Fruit fly (Drosophila melanogaster): ENCODE results near the gene CG13901.
A peak's percentile ranks its signal among the peaks of the same experiment; 100 is the strongest.

CG13901 gene

DNA sequence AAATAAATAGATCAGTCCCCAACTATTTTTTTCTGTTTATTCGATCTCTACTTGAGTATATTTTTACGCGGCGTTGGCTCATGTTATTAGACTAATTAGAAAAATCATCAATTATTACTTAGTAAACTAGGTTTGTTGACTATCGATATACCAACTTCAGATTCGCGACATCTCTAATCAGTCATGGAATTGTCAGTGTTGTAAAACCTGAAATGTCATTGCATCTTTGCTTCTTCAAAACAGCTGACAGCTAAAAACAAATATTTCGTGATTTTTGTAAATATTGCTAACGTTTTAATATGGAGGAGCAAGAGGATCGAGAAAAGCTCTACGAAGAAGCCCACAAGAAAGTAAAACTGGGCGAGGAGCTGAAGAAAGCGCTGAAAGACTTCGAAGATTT, 3.7 kb downstream of the CG13901 start, which contains the start of gene CG42553 (continued):
- TF ChIP-seq CG11560 (tag; IDR thresholded peaks at IDR 0.05) (no peak), Mes4 (GFP tag; optimal IDR thresholded peaks at IDR 0.05) (no peak), usp (GFP tag; optimal IDR thresholded peaks at IDR 0.05) (no peak), CG16815 (GFP tag; optimal IDR thresholded peaks at IDR 0.05) (no peak), CG11695 (GFP tag; IDR thresholded peaks at IDR 0.05) (no peak), ems (GFP tag; optimal IDR thresholded peaks at IDR 0.05) (no peak), ssp (GFP tag; IDR thresholded peaks at IDR 0.05) (no peak), CG13424 (tag; optimal IDR thresholded peaks at IDR 0.05) (no peak), ara (GFP tag; IDR thresholded peaks at IDR 0.05) (no peak), dysf (GFP tag; IDR thresholded peaks at IDR 0.05) (no peak), H15 (GFP tag; IDR thresholded peaks at IDR 0.05) (no peak), Doc3 (GFP tag; IDR thresholded peaks at IDR 0.05; ENCODE audit: partially characterized antibody) (peak; percentile 48; the same call in 2 of the 3 replicates), Taf1 (GFP tag; IDR thresholded peaks at IDR 0.05) (no peak), gsb-n (tag; optimal IDR thresholded peaks at IDR 0.05) (no peak), CG30431 (GFP tag; optimal IDR thresholded peaks at IDR 0.05) (no peak), eve (GFP tag; optimal IDR thresholded peaks at IDR 0.05) (no peak), slou (GFP tag; optimal IDR thresholded peaks at IDR 0.05) (no peak), CG8478 (optimal IDR thresholded peaks at IDR 0.05) (no peak), grn (GFP tag; optimal IDR thresholded peaks at IDR 0.05) (no peak), slp2 (GFP tag; optimal IDR thresholded peaks at IDR 0.05) (no peak), CG17328 (GFP tag; IDR thresholded peaks at IDR 0.05) (no peak), run (tag; optimal IDR thresholded peaks at IDR 0.05) (no peak), z (GFP tag; IDR thresholded peaks at IDR 0.05) (no peak), B-H2 (GFP tag; optimal IDR thresholded peaks at IDR 0.05) (no peak), CG7745 (tag; optimal IDR thresholded peaks at IDR 0.05) (no peak), scrt (GFP tag; optimal IDR thresholded peaks at IDR 0.05) (no peak), CG17186 (GFP tag; optimal IDR thresholded peaks at IDR 0.05) (no peak), wek (GFP tag; optimal IDR thresholded peaks at IDR 0.05) (no peak), hth (optimal IDR thresholded peaks at IDR 0.05) (no peak), pan (optimal IDR thresholded peaks at IDR 0.05) (no peak), pan (GFP tag; optimal IDR thresholded peaks at IDR 0.05 in 1 of 2, IDR thresholded peaks at IDR 0.05 in 1 of 2) (no peak), toy (GFP tag; IDR thresholded peaks at IDR 0.05) (no peak), CG7357 (GFP tag; IDR thresholded peaks at IDR 0.05) (no peak), CG7556 (GFP tag; optimal IDR thresholded peaks at IDR 0.05) (no peak), CG9215 (GFP tag; IDR thresholded peaks at IDR 0.05) (peak; percentile 99), MESR4 (GFP tag; optimal IDR thresholded peaks at IDR 0.05) (peak; percentile 60), Blimp-1 (GFP tag; optimal IDR thresholded peaks at IDR 0.05) (no peak), CG17568 (GFP tag; optimal IDR thresholded peaks at IDR 0.05) (no peak), vfl (GFP tag; optimal IDR thresholded peaks at IDR 0.05) (no peak), nom (GFP tag; optimal IDR thresholded peaks at IDR 0.05) (no peak)

DNA sequence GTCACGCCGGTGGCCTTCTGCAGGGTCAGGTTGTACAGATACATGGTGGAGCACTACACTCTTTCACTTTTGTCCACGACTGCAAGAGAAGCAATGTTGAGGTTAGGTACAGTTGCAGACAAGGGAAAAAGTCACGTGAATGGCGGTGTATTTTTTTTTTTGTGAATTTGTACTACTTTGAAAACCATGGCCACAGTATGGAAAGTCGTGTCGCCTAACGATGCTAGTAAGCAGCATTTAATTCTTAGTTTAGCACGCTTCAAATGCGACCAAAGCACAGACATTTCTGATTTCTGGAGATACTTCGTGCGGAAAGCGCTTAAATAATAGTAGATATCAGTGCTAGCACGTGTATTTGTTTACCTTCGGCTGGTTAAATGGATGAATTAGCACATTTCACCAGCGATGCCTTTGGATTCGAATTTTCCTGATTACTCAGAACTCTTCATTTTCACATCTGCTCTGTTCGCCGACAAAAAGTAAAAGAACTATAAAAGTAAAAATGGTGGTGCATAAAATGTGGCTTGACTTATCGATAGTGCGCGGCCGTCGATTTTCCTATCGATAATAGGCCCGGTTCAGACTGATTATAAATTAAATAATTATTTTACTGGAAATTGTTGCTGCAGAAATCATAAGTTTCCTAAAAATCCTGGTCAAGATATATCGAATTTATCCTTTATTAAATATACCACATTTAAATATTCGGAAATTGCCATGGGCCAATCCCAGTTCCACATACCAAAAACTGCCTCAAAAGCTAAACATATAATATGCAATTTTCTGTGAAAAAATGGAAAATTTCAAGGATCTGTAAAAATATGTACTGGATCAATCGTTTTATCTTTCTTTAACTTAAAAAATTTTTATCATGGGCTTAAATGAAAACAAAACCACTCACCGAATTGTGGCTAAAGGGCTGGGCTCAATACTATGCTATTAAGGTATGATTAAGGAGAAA, 4.4 kb downstream of the CG13901 start, which contains the start of gene Sf3b3:
Sf3b3 (minus strand) TSS at position 489 of the 961 bp plus-strand sequence.
- TF ChIP-seq Camta (GFP tag; optimal IDR thresholded peaks at IDR 0.05) (peak; percentile 21), CG10979 (tag; optimal IDR thresholded peaks at IDR 0.05) (peak; percentile 6), sug (tag; optimal IDR thresholded peaks at IDR 0.05) (peak; percentile 9), Fer1 (GFP tag; optimal IDR thresholded peaks at IDR 0.05) (peak; percentile 43), ash1 (GFP tag; optimal IDR thresholded peaks at IDR 0.05) (no peak), phol (tag; optimal IDR thresholded peaks at IDR 0.05) (peak; percentile 83), Rx (GFP tag; IDR thresholded peaks at IDR 0.05) (no peak), trem (tag; optimal IDR thresholded peaks at IDR 0.05) (peak; percentile 28), CG9727 (GFP tag; optimal IDR thresholded peaks at IDR 0.05) (peak; percentile 56), CG13123 (GFP tag; optimal IDR thresholded peaks at IDR 0.05) (no peak), Scr (GFP tag; IDR thresholded peaks at IDR 0.05; ENCODE audit: partially characterized antibody) (peak; percentile 61), CG1233 (GFP tag; optimal IDR thresholded peaks at IDR 0.05) (peak; percentile 22), Fer3 (tag; optimal IDR thresholded peaks at IDR 0.05) (no peak)

Data from whole organism, embryonic.